Fruit fly (Drosophila melanogaster) whole organism, adult: ENCODE measurements around the gene CG14431.

Source experiments
- CG7045 ChIP-seq: fragments of 200-800 bp; sonication (Bioruptor generic); optimal IDR thresholded peaks from 2 replicates; lab custom pipeline; 2017; ENCODE audit warnings: missing biosample characterization, mild to moderate bottlenecking, missing genetic modification characterization
- kay ChIP-seq: fragments of 200-800 bp; sonication (Bioruptor generic); peaks from one replicate; lab custom pipeline; 2016; ENCODE audit warnings: missing biosample characterization, missing genetic modification characterization, borderline replicate concordance

DNA sequence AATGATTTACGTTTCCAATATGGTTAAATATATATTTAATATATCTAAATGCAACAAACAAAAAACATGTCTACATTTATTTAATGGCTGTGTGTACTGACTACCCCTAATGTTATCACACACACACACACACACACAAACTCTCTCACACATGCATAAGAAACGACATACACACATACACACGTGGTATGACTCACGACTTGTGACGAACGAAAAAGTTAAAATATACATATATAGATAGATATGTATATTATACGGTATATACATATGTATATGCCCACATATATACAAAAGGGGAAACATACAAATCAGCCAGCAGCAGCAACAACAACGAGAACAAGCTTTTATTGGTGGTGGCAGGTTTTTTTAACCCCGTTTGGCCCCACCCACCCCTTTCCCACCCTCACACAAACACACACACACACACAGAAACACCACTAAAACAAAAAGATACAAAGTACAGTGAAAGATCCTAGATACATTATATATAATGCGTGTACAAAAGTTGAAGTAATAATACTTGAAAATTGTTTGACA is 33.1 kb upstream of the CG14431 start:
- TF ChIP-seq CG7045 (GFP tag; lab: Kevin White, UChicago) (no peak), kay (GFP tag; lab: Kevin White, UChicago) (peak; percentile 37)
